Worm (Caenorhabditis elegans): ENCODE measurements around the gene alh-9.

The alh-9 gene

ce11 chrIII:5884007-5884406 is 28.2 kb downstream of the alh-9 start, which contains the start of gene C28H8.5:
Gene C28H8.5 (plus strand): TSS chrIII:5884307.
- TF ChIP-seq skn-1 (tag; optimal IDR thresholded peaks at IDR 0.05) (no peak), dmd-8 (GFP tag; IDR thresholded peaks at IDR 0.05) (no peak), nhr-6 (tag; optimal IDR thresholded peaks at IDR 0.05) (no peak), pqm-1 (tag; optimal IDR thresholded peaks at IDR 0.05) (no peak), lsy-2 (tag; optimal IDR thresholded peaks at IDR 0.05) (no peak), fos-1 (tag; optimal IDR thresholded peaks at IDR 0.05) (no peak), daf-8 (GFP tag; IDR thresholded peaks at IDR 0.05) (no peak), zag-1 (tag; optimal IDR thresholded peaks at IDR 0.05) (no peak), ztf-7 (tag; optimal IDR thresholded peaks at IDR 0.05) (no peak), arid-1 (GFP tag; conservative IDR thresholded peaks at IDR 0.05) (no peak), F49E8.2 (tag; optimal IDR thresholded peaks at IDR 0.05; ENCODE audit: borderline replicate concordance) (no peak), hlh-11 (tag; optimal IDR thresholded peaks at IDR 0.05) (no peak), Y75B8A.6 (GFP tag; IDR thresholded peaks at IDR 0.05) (no peak)

ce11 chrIII:5884459-5884858 is 28.6 kb downstream of the alh-9 start:
- TF ChIP-seq aha-1 (tag) (peak; percentile 44), hlh-11 (tag; optimal IDR thresholded peaks at IDR 0.05) (no peak), unc-62 (GFP tag; optimal IDR thresholded peaks at IDR 0.05 in 1 of 2) (peak in 1 of 2 experiments; percentile 95), unc-62 (tag; optimal IDR thresholded peaks at IDR 0.05) (no peak)

ce11 chrIII:5886893-5887292 is 31.1 kb downstream of the alh-9 start, which contains the start of gene C28H8.7:
Gene C28H8.7 (minus strand): TSS chrIII:5886993.
- no peak for TF ChIP-seq dve-1 (tag; optimal IDR thresholded peaks at IDR 0.05; ENCODE audit: insufficient read depth)
- no peak for TF ChIP-seq hmg-1.1 (GFP tag; IDR thresholded peaks at IDR 0.05)
- no peak for TF ChIP-seq Y75B8A.6 (GFP tag; IDR thresholded peaks at IDR 0.05)
- TF ChIP-seq mxl-2 (GFP tag; conservative IDR thresholded peaks at IDR 0.05), result no peak
- no peak for TF ChIP-seq ctbp-1 (GFP tag; IDR thresholded peaks at IDR 0.05)
- no peak for TF ChIP-seq lir-3 (tag; optimal IDR thresholded peaks at IDR 0.05)
- no peak for TF ChIP-seq set-16 (GFP tag; IDR thresholded peaks at IDR 0.05)
- no peak for TF ChIP-seq duxl-1 (tag; optimal IDR thresholded peaks at IDR 0.05; ENCODE audit: poor library complexity)
- no peak for TF ChIP-seq nhr-11 (tag; optimal IDR thresholded peaks at IDR 0.05)
- TF ChIP-seq ceh-20 (GFP tag; IDR thresholded peaks at IDR 0.05), result no peak
- TF ChIP-seq php-3 (GFP tag; IDR thresholded peaks at IDR 0.05), result no peak
- TF ChIP-seq ceh-32 (tag; optimal IDR thresholded peaks at IDR 0.05; ENCODE audit: poor library complexity), result no peak
- no peak for TF ChIP-seq nhr-25 (tag; optimal IDR thresholded peaks at IDR 0.05; ENCODE audit: borderline replicate concordance, insufficient read depth)
- TF ChIP-seq dpl-1 (GFP tag; optimal IDR thresholded peaks at IDR 0.05), result no peak
- TF ChIP-seq nhr-42 (GFP tag; IDR thresholded peaks at IDR 0.05), result no peak
- TF ChIP-seq mep-1 (tag; optimal IDR thresholded peaks at IDR 0.05), result no peak
- no peak for TF ChIP-seq fkh-10 (GFP tag; optimal IDR thresholded peaks at IDR 0.05)
- TF ChIP-seq F49E8.2 (tag; optimal IDR thresholded peaks at IDR 0.05; ENCODE audit: borderline replicate concordance), result no peak
- no peak for TF ChIP-seq aly-2 (tag; optimal IDR thresholded peaks at IDR 0.05)

ce11 chrIII:5888675-5889074 is 32.9 kb downstream of the alh-9 start, which contains the start of gene C28H8.8:
Gene C28H8.8 (minus strand): TSS chrIII:5888775.
- TF ChIP-seq dpl-1 (GFP tag; optimal IDR thresholded peaks at IDR 0.05) (no peak), duxl-1 (tag; optimal IDR thresholded peaks at IDR 0.05; ENCODE audit: poor library complexity) (no peak), ceh-32 (tag; optimal IDR thresholded peaks at IDR 0.05; ENCODE audit: poor library complexity) (no peak), hlh-30 (tag; optimal IDR thresholded peaks at IDR 0.05; ENCODE audit: insufficient read depth) (no peak), snpc-4 (tag; optimal IDR thresholded peaks at IDR 0.05) (no peak), mep-1 (tag; optimal IDR thresholded peaks at IDR 0.05) (no peak), nhr-25 (tag; optimal IDR thresholded peaks at IDR 0.05; ENCODE audit: borderline replicate concordance, insufficient read depth) (no peak)

All from whole organism, L4 larva.